Fruit fly (Drosophila melanogaster): ENCODE data around the gene Sas10.

Sas10 gene

DNA sequence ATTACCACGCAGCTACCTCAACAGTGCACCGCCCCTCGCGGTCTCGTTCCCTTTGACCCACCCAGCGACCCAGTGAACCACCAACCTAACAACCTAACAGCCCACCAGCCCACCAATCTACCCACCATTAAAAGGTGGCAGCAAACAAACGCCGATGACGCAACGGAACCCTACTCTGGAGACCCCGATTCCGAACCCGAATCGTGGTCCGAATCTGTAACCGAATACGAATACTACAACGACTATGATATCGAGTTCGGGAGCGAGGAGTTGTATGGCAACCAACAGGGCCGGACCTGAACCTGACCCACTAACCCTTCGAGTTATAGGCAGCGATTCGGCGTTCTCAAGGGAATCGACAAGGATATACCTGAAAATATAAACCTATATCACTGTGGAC, 20.1 kb downstream of the Sas10 start:
- TF ChIP-seq GATAd (GFP tag; optimal IDR thresholded peaks at IDR 0.05) (no peak), Rel (GFP tag; optimal IDR thresholded peaks at IDR 0.05) (no peak), Rel (tag; optimal IDR thresholded peaks at IDR 0.05) (no peak), brk (GFP tag; optimal IDR thresholded peaks at IDR 0.05) (no peak), Dfd (GFP tag; optimal IDR thresholded peaks at IDR 0.05) (no peak), dmrt93B (GFP tag; optimal IDR thresholded peaks at IDR 0.05) (no peak), tai (GFP tag; optimal IDR thresholded peaks at IDR 0.05) (no peak), sage (GFP tag; optimal IDR thresholded peaks at IDR 0.05) (no peak), woc (GFP tag; optimal IDR thresholded peaks at IDR 0.05) (no peak), br (GFP tag; optimal IDR thresholded peaks at IDR 0.05) (no peak), HLH106 (tag; optimal IDR thresholded peaks at IDR 0.05) (no peak), CrebA (GFP tag; optimal IDR thresholded peaks at IDR 0.05; ENCODE audit: borderline replicate concordance) (no peak), CG9705 (GFP tag; optimal IDR thresholded peaks at IDR 0.05) (no peak), Dif (GFP tag; optimal IDR thresholded peaks at IDR 0.05; ENCODE audit: partially characterized antibody) (no peak), foxo (GFP tag; optimal IDR thresholded peaks at IDR 0.05) (no peak)

DNA sequence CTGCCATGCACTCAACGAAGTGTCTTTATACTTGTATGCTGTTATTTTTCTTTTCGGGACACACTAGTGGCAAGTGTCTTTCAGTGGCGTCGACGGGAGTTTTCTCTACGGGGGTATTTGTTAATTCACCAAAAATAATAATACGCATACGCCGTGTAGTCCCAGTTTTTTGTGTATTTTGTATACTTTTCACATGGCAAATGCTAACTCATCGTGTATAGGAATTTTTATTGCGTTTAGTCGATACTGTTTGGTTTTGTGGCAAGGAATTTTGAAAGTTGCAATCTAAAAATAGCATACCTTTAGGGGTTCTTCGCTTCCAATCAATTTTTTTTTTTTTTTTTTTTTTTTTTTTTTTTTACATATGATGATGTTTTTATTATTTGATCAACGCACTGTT, 21.2 kb downstream of the Sas10 start:
- TF ChIP-seq CG9705 (GFP tag; optimal IDR thresholded peaks at IDR 0.05) (no peak), CG32264 (GFP tag; optimal IDR thresholded peaks at IDR 0.05) (no peak), lola (GFP tag; optimal IDR thresholded peaks at IDR 0.05) (no peak), fru (GFP tag; optimal IDR thresholded peaks at IDR 0.05) (no peak), Rel (GFP tag; optimal IDR thresholded peaks at IDR 0.05) (no peak), Rel (tag; optimal IDR thresholded peaks at IDR 0.05) (no peak), Jra (GFP tag; optimal IDR thresholded peaks at IDR 0.05) (no peak), sage (GFP tag; optimal IDR thresholded peaks at IDR 0.05) (no peak), dsf (GFP tag; optimal IDR thresholded peaks at IDR 0.05; ENCODE audit: borderline replicate concordance) (no peak), rgr (GFP tag; optimal IDR thresholded peaks at IDR 0.05) (no peak), dl (GFP tag; optimal IDR thresholded peaks at IDR 0.05; ENCODE audit: insufficient read depth in 1 of 2, partially characterized antibody in 2 of 2) (no peak), h (GFP tag; optimal IDR thresholded peaks at IDR 0.05) (no peak), dmrt93B (GFP tag; optimal IDR thresholded peaks at IDR 0.05) (no peak), woc (GFP tag; optimal IDR thresholded peaks at IDR 0.05) (no peak), usp (GFP tag; optimal IDR thresholded peaks at IDR 0.05) (no peak), sv (GFP tag; optimal IDR thresholded peaks at IDR 0.05) (no peak), psq (GFP tag; optimal IDR thresholded peaks at IDR 0.05) (no peak), CrebA (GFP tag; optimal IDR thresholded peaks at IDR 0.05; ENCODE audit: borderline replicate concordance) (no peak), br (GFP tag; optimal IDR thresholded peaks at IDR 0.05) (no peak), OdsH (GFP tag; optimal IDR thresholded peaks at IDR 0.05) (no peak), Dif (GFP tag; optimal IDR thresholded peaks at IDR 0.05; ENCODE audit: partially characterized antibody) (no peak)

DNA sequence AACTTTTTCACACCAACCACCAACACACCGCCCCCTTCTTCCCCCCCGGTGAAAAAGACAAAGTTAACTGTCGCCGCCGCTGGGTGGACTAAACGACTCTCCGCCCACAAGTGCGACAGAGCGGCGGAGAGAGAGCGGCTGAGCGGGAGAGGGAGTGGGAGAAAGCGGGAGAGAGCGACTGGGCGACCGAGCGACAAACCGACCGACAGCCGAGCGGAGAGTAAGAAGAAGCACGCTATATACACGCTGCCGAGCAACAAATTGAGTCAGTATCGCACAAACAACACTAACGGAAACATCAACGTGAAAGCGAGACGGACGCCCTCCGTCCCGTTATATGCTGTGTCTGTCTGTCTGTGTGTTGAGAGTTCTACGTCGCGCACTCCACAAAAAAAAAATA, 22.8 kb downstream of the Sas10 start, which contains the start of gene SK:
Gene SK (plus strand): TSS at position 267 of the 400 bp plus-strand sequence.
- no peak for TF ChIP-seq usp (GFP tag; optimal IDR thresholded peaks at IDR 0.05)
- TF ChIP-seq pan (optimal IDR thresholded peaks at IDR 0.05): no peak
- peak; percentile 8 for TF ChIP-seq Dif (GFP tag; optimal IDR thresholded peaks at IDR 0.05; ENCODE audit: partially characterized antibody)

- TF ChIP-seq foxo (GFP tag; optimal IDR thresholded peaks at IDR 0.05) (no peak), Dfd (GFP tag; optimal IDR thresholded peaks at IDR 0.05) (peak; percentile 56), Myc (optimal IDR thresholded peaks at IDR 0.05) (no peak), dmrt93B (GFP tag; optimal IDR thresholded peaks at IDR 0.05) (no peak)
Observed at dm6 chrX:5349899-5350575, 32.8 kb downstream of the Sas10 start.

DNA sequence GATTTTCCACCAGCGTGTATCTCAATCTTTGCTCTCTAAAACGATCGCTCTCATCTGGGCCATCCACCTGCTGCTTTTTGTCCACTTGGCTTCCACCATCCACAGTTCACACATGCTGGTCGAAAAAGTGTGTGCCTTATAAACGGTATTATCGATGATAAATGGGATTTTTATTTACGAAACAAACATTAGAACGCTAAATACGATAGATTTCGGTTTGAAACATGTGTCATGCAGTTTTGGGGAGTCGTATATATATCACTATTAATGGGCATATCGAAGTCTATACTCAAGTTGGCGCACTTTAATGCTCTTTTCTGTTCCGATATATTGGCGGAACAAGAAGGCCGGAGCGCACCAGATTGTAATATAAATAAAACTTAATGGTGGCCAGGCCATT, 39.8 kb downstream of the Sas10 start:
- no peak for TF ChIP-seq rgr (GFP tag; optimal IDR thresholded peaks at IDR 0.05)
- TF ChIP-seq HLH106 (tag; optimal IDR thresholded peaks at IDR 0.05): no peak
- no peak for TF ChIP-seq Dif (GFP tag; optimal IDR thresholded peaks at IDR 0.05; ENCODE audit: partially characterized antibody)

DNA sequence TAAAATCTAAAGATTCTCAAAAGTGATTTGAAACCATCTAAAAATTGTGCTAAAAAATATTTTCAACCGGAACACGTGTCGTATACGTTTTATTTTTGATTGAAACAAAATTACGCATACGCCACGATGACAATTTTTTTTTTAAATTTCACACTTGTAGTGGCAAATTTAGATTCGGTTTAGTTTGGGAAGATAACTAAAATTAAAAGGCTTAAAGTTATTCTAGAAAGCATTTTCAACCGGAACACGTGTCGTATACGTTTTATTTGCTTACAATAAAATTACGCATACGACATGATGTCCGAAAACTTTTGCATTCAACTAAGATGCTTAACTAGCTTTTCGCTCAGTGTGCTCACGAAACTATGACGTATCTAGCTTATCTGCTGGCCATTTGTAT, 41.6 kb downstream of the Sas10 start:
- TF ChIP-seq sv (GFP tag; optimal IDR thresholded peaks at IDR 0.05): no peak
- TF ChIP-seq OdsH (GFP tag; optimal IDR thresholded peaks at IDR 0.05): no peak
- TF ChIP-seq dmrt93B (GFP tag; optimal IDR thresholded peaks at IDR 0.05): no peak
- no peak for TF ChIP-seq GATAd (GFP tag; optimal IDR thresholded peaks at IDR 0.05)
- no peak for TF ChIP-seq h (GFP tag; optimal IDR thresholded peaks at IDR 0.05)
- TF ChIP-seq usp (GFP tag; optimal IDR thresholded peaks at IDR 0.05): no peak
- no peak for TF ChIP-seq psq (GFP tag; optimal IDR thresholded peaks at IDR 0.05)
- TF ChIP-seq pan (optimal IDR thresholded peaks at IDR 0.05): no peak
- TF ChIP-seq foxo (GFP tag; optimal IDR thresholded peaks at IDR 0.05): no peak
- TF ChIP-seq CG9705 (GFP tag; optimal IDR thresholded peaks at IDR 0.05): no peak
- no peak for TF ChIP-seq Hr83 (GFP tag; optimal IDR thresholded peaks at IDR 0.05; ENCODE audit: poor library complexity, severe bottlenecking)
- TF ChIP-seq Dfd (GFP tag; optimal IDR thresholded peaks at IDR 0.05): no peak
